Worm (Caenorhabditis elegans) whole organism, L1 larva: ENCODE data around the gene nhr-48.
A peak's percentile ranks its signal among the peaks of the same experiment; 100 is the strongest.

Source experiments
- C16A3.4 ChIP-seq: fragments of 150-350 bp; optimal IDR thresholded peaks from 2 replicates; lab custom pipeline; 2014; ENCODE audit warnings: missing biosample characterization, missing genetic modification characterization
- C34B4.2 ChIP-seq: sonication (generic microtip); optimal IDR thresholded peaks from 2 replicates; lab custom pipeline; 2017; ENCODE audit warnings: mild to moderate bottlenecking, missing genetic modification characterization, missing compliant biosample characterization
- Y116A8C.19 ChIP-seq: sonication (generic microtip); optimal IDR thresholded peaks from 2 replicates; lab custom pipeline; 2016; ENCODE audit warnings: missing compliant biosample characterization, missing genetic modification characterization, borderline replicate concordance
- aha-1 ChIP-seq: fragments of 150-350 bp; optimal IDR thresholded peaks from 2 replicates; lab custom pipeline; 2014; ENCODE audit warnings: missing biosample characterization, missing genetic modification characterization
- alr-1 ChIP-seq: fragments of 200-800 bp; sonication (Bioruptor generic); optimal IDR thresholded peaks from 2 replicates; lab custom pipeline; 2018; ENCODE audit warnings: borderline replicate concordance, mild to moderate bottlenecking, missing genetic modification characterization, missing compliant biosample characterization
- aly-2 ChIP-seq: fragments of 150-350 bp; optimal IDR thresholded peaks from 2 replicates; lab custom pipeline; 2014; ENCODE audit warnings: missing biosample characterization, missing genetic modification characterization
- ama-1 ChIP-seq: fragments of 150-350 bp; optimal IDR thresholded peaks from 2 replicates; lab custom pipeline; 2014
- ceh-63 ChIP-seq: fragments of 200-800 bp; sonication (Bioruptor generic); optimal IDR thresholded peaks from 2 replicates; lab custom pipeline; 2018; ENCODE audit warnings: mild to moderate bottlenecking, missing genetic modification characterization, missing compliant biosample characterization
- ceh-82 ChIP-seq, 3 experiments: fragments of 150-350 bp in 1 of 3; sonication (generic microtip) in 2 of 3; optimal IDR thresholded peaks; 2 replicates each; lab custom pipeline; 2014 to 2017; ENCODE audit warnings: missing biosample characterization in 3 of 3, missing genetic modification characterization in 3 of 3
- ceh-88 ChIP-seq: fragments of 200-800 bp; sonication (Bioruptor generic); IDR thresholded peaks from 2 replicates; pipeline ENCODE4 v1.3.6; 2022; ENCODE audit warnings: missing genetic modification characterization, missing compliant biosample characterization
- ces-1 ChIP-seq: fragments of 150-350 bp; optimal IDR thresholded peaks from 2 replicates; lab custom pipeline; 2014; ENCODE audit warnings: missing biosample characterization, missing genetic modification reagents, missing genetic modification characterization
- dpl-1 ChIP-seq, 3 experiments: fragments of 150-350 bp in 2 of 3; sonication (generic microtip) in 1 of 3; optimal IDR thresholded peaks; 2 replicates each; lab custom pipeline; 2014 to 2017; ENCODE audit warnings: missing biosample characterization in 3 of 3, missing genetic modification characterization in 3 of 3, missing genetic modification reagents in 3 of 3
- dsc-1 ChIP-seq: sonication (generic microtip); optimal IDR thresholded peaks from 2 replicates; lab custom pipeline; 2016; ENCODE audit warnings: mild to moderate bottlenecking, missing genetic modification characterization, missing compliant biosample characterization
- efl-3 ChIP-seq: fragments of 200-800 bp; sonication (Bioruptor generic); optimal IDR thresholded peaks from 2 replicates; lab custom pipeline; 2018; ENCODE audit warnings: mild to moderate bottlenecking, missing genetic modification characterization, missing compliant biosample characterization
- egl-13 ChIP-seq: sonication (generic microtip); optimal IDR thresholded peaks from 2 replicates; lab custom pipeline; 2016; ENCODE audit warnings: missing genotype, missing genetic modification reagents, missing genetic modification characterization, missing compliant biosample characterization
- elt-2 ChIP-seq: sonication (generic microtip); optimal IDR thresholded peaks from 2 replicates; lab custom pipeline; 2016; ENCODE audit warnings: missing genetic modification characterization, mild to moderate bottlenecking, inconsistent platforms, missing compliant biosample characterization, missing genetic modification reagents
- elt-3 ChIP-seq, 6 experiments: fragments of 150-350 bp in 1 of 6; sonication (generic microtip); optimal IDR thresholded peaks; 2 replicates each; lab custom pipeline; 2017 to 2018; ENCODE audit warnings: missing biosample characterization in 6 of 6, missing genetic modification characterization in 6 of 6, inconsistent platforms in 1 of 6
- fkh-10 ChIP-seq: sonication (generic microtip); optimal IDR thresholded peaks from 2 replicates; lab custom pipeline; 2017; ENCODE audit warnings: missing biosample characterization, missing genetic modification reagents, missing genetic modification characterization
- fkh-8 ChIP-seq: sonication (generic microtip); optimal IDR thresholded peaks from 2 replicates; lab custom pipeline; 2016; ENCODE audit warnings: mild to moderate bottlenecking, missing genetic modification characterization, missing compliant biosample characterization
- grh-1 ChIP-seq: fragments of 200-800 bp; sonication (Bioruptor generic); IDR thresholded peaks from 2 replicates; pipeline ENCODE4 v1.3.6; 2022; ENCODE audit warnings: missing genetic modification reagents, missing genetic modification characterization, missing compliant biosample characterization
- hlh-4 ChIP-seq: sonication (generic microtip); optimal IDR thresholded peaks from 2 replicates; lab custom pipeline; 2016; ENCODE audit warnings: mild to moderate bottlenecking, missing genetic modification characterization, missing compliant biosample characterization
- hpl-2 ChIP-seq: fragments of 150-350 bp; optimal IDR thresholded peaks from 2 replicates; lab custom pipeline; 2014; ENCODE audit warnings: missing biosample characterization, missing genetic modification reagents, missing genetic modification characterization
- irx-1 ChIP-seq: sonication (generic microtip); optimal IDR thresholded peaks from 2 replicates; lab custom pipeline; 2016; ENCODE audit warnings: missing genetic modification characterization, missing compliant biosample characterization
- lin-13 ChIP-seq: fragments of 150-350 bp; optimal IDR thresholded peaks from 2 replicates; lab custom pipeline; 2014; ENCODE audit warnings: missing biosample characterization, missing genetic modification reagents, missing genetic modification characterization
- lin-15B ChIP-seq: fragments of 150-350 bp; sonication (generic microtip); optimal IDR thresholded peaks from 3 replicates; lab custom pipeline; 2014; ENCODE audit warnings: missing biosample characterization, missing genetic modification characterization
- lin-35 ChIP-seq, 2 experiments: fragments of 150-350 bp; optimal IDR thresholded peaks; 2 replicates each; lab custom pipeline; 2014; ENCODE audit warnings: missing biosample characterization in 2 of 2, missing genetic modification characterization in 2 of 2, missing genetic modification reagents in 2 of 2
- lsy-2 ChIP-seq, 2 experiments: fragments of 150-350 bp; optimal IDR thresholded peaks; 2 replicates each; lab custom pipeline; 2014; ENCODE audit warnings: missing biosample characterization in 2 of 2, missing genetic modification characterization in 2 of 2
- mab-9 ChIP-seq: fragments of 200-800 bp; sonication (Bioruptor generic); IDR thresholded peaks from 2 replicates; pipeline ENCODE4 v1.3.6; 2022; ENCODE audit warnings: missing genetic modification reagents, missing genetic modification characterization, missing compliant biosample characterization
- mdl-1 ChIP-seq, 2 experiments: fragments of 150-350 bp; optimal IDR thresholded peaks; 2 replicates each; lab custom pipeline; 2014 to 2017; ENCODE audit warnings: missing biosample characterization in 2 of 2, missing genetic modification characterization in 2 of 2, inconsistent platforms in 1 of 2
- mef-2 ChIP-seq: fragments of 150-350 bp; optimal IDR thresholded peaks from 2 replicates; lab custom pipeline; 2014; ENCODE audit warnings: missing biosample characterization, missing genetic modification characterization
- nhr-11 ChIP-seq: fragments of 150-350 bp; optimal IDR thresholded peaks from 2 replicates; lab custom pipeline; 2014; ENCODE audit warnings: missing biosample characterization, missing genetic modification characterization
- nhr-71 ChIP-seq: sonication (generic microtip); optimal IDR thresholded peaks from 2 replicates; lab custom pipeline; 2016; ENCODE audit warnings: mild to moderate bottlenecking, missing genetic modification characterization, moderate library complexity, missing compliant biosample characterization
- nhr-76 ChIP-seq: sonication (generic microtip); optimal IDR thresholded peaks from 2 replicates; lab custom pipeline; 2017; ENCODE audit warnings: missing biosample characterization, missing genetic modification characterization
- nhr-77 ChIP-seq: fragments of 150-350 bp; optimal IDR thresholded peaks from 2 replicates; lab custom pipeline; 2014; ENCODE audit warnings: missing biosample characterization, missing genetic modification characterization
- nhr-90 ChIP-seq: sonication (generic microtip); optimal IDR thresholded peaks from 2 replicates; lab custom pipeline; 2016; ENCODE audit warnings: mild to moderate bottlenecking, missing genetic modification characterization, missing compliant biosample characterization; ENCODE audit not compliant: poor library complexity
- pag-3 ChIP-seq: sonication (generic microtip); optimal IDR thresholded peaks from 2 replicates; lab custom pipeline; 2017; ENCODE audit warnings: missing genetic modification characterization, mild to moderate bottlenecking, missing compliant biosample characterization, antibody characterized with exemption, borderline replicate concordance; ENCODE audit not compliant: insufficient read depth
- pax-3 ChIP-seq: fragments of 200-800 bp; sonication (Bioruptor generic); optimal IDR thresholded peaks from 2 replicates; lab custom pipeline; 2018; ENCODE audit warnings: mild to moderate bottlenecking, missing genetic modification characterization, moderate library complexity, missing compliant biosample characterization
- pqm-1 ChIP-seq: sonication (generic microtip); optimal IDR thresholded peaks from 3 replicates; lab custom pipeline; 2017; ENCODE audit warnings: missing biosample characterization, missing genetic modification characterization
- rnt-1 ChIP-seq: sonication (generic microtip); optimal IDR thresholded peaks from 2 replicates; lab custom pipeline; 2016; ENCODE audit warnings: mild to moderate bottlenecking, missing genetic modification characterization, moderate library complexity, missing compliant biosample characterization
- skn-1 ChIP-seq: fragments of 150-350 bp; optimal IDR thresholded peaks from 2 replicates; lab custom pipeline; 2014; ENCODE audit warnings: missing biosample characterization, missing genetic modification characterization
- snpc-4 ChIP-seq: fragments of 150-350 bp; optimal IDR thresholded peaks from 2 replicates; lab custom pipeline; 2014; ENCODE audit warnings: missing biosample characterization, missing genetic modification characterization
- snu-23 ChIP-seq: sonication (generic microtip); optimal IDR thresholded peaks from 2 replicates; lab custom pipeline; 2016; ENCODE audit warnings: missing genetic modification characterization, missing compliant biosample characterization
- sox-4 ChIP-seq: sonication (generic microtip); optimal IDR thresholded peaks from 2 replicates; lab custom pipeline; 2016; ENCODE audit warnings: missing genetic modification characterization, missing compliant biosample characterization
- sptf-1 ChIP-seq: fragments of 150-350 bp; optimal IDR thresholded peaks from 2 replicates; lab custom pipeline; 2014; ENCODE audit warnings: missing biosample characterization, missing genetic modification characterization
- swsn-7 ChIP-seq: sonication (generic microtip); optimal IDR thresholded peaks from 2 replicates; lab custom pipeline; 2016; ENCODE audit warnings: missing genetic modification characterization, missing compliant biosample characterization
- tbx-2 ChIP-seq: sonication (generic microtip); optimal IDR thresholded peaks from 2 replicates; lab custom pipeline; 2016; ENCODE audit warnings: missing genetic modification characterization, missing compliant biosample characterization
- tlp-1 ChIP-seq: fragments of 150-350 bp; optimal IDR thresholded peaks from 2 replicates; lab custom pipeline; 2014; ENCODE audit warnings: missing biosample characterization, missing genetic modification characterization
- unc-130 ChIP-seq: fragments of 150-350 bp; optimal IDR thresholded peaks from 2 replicates; lab custom pipeline; 2017; ENCODE audit warnings: missing biosample characterization, missing genetic modification characterization, inconsistent platforms
- unc-30 ChIP-seq: sonication (generic microtip); optimal IDR thresholded peaks from 2 replicates; lab custom pipeline; 2017; ENCODE audit warnings: missing biosample characterization, missing genetic modification characterization
- unc-98 ChIP-seq: fragments of 200-800 bp; sonication (Bioruptor generic); IDR thresholded peaks from 2 replicates; pipeline ENCODE4 v1.3.6; 2022; ENCODE audit warnings: missing genetic modification characterization, missing compliant biosample characterization
- xbp-1 ChIP-seq: sonication (generic microtip); optimal IDR thresholded peaks from 2 replicates; lab custom pipeline; 2016; ENCODE audit warnings: missing genetic modification characterization, missing compliant biosample characterization

Gene nhr-48

ce11 chrX:15706108-15706676 is 1.8 kb upstream of the nhr-48 start (continued):
- TF ChIP-seq ama-1: no peak
- no peak for TF ChIP-seq alr-1 (tag; lab: Kevin White, UChicago)
- TF ChIP-seq tbx-2 (tag; lab: Kevin White, UChicago): peak; percentile 50
- TF ChIP-seq elt-3 (tag; optimal IDR thresholded peaks at IDR 0.05; lab: Kevin White, UChicago): peak in 2 of 6 experiments; percentile 58 to 71
- peak; percentile 44 for TF ChIP-seq nhr-90 (tag; lab: Kevin White, UChicago)
- no peak for TF ChIP-seq grh-1
- TF ChIP-seq mdl-1 (tag; optimal IDR thresholded peaks at IDR 0.05; lab: Kevin White, UChicago): peak in 1 of 2 experiments; percentile 62
- no peak for TF ChIP-seq nhr-77 (tag; lab: Kevin White, UChicago)
- no peak for TF ChIP-seq elt-2 (tag; lab: Kevin White, UChicago)
- no peak for TF ChIP-seq unc-98 (GFP tag; lab: Robert Waterston, UW)
- no peak for TF ChIP-seq irx-1 (tag; lab: Kevin White, UChicago)
- no peak for TF ChIP-seq hpl-2 (GFP tag; lab: Kevin White, UChicago)
- no peak for TF ChIP-seq C34B4.2 (tag; lab: Kevin White, UChicago)
- no peak for TF ChIP-seq ceh-88 (GFP tag; lab: Robert Waterston, UW)
- TF ChIP-seq hlh-4 (tag; lab: Kevin White, UChicago): no peak
- no peak for TF ChIP-seq ceh-63 (GFP tag; lab: Kevin White, UChicago)
- TF ChIP-seq lin-13 (GFP tag; lab: Kevin White, UChicago): no peak
- TF ChIP-seq pag-3: no peak
- no peak for TF ChIP-seq dpl-1 (GFP tag; optimal IDR thresholded peaks at IDR 0.05; lab: Kevin White, UChicago)
- no peak for TF ChIP-seq pax-3 (tag; lab: Kevin White, UChicago)
- TF ChIP-seq egl-13: no peak
- TF ChIP-seq nhr-76 (tag; lab: Kevin White, UChicago): no peak
- peak; percentile 23 for TF ChIP-seq rnt-1
- no peak for TF ChIP-seq Y116A8C.19 (tag; lab: Kevin White, UChicago)
- TF ChIP-seq C16A3.4 (tag; lab: Kevin White, UChicago): no peak
- TF ChIP-seq pqm-1 (tag; lab: Kevin White, UChicago): no peak
- TF ChIP-seq snu-23 (GFP tag; lab: Kevin White, UChicago): peak; percentile 57
- TF ChIP-seq mab-9 (GFP tag; lab: Robert Waterston, UW): no peak
- TF ChIP-seq ces-1 (GFP tag; lab: Kevin White, UChicago): no peak
- no peak for TF ChIP-seq aly-2 (tag; lab: Kevin White, UChicago)
- TF ChIP-seq unc-30 (tag; lab: Kevin White, UChicago): no peak
- TF ChIP-seq mef-2 (tag; lab: Kevin White, UChicago): peak; percentile 45
- TF ChIP-seq dsc-1 (tag; lab: Kevin White, UChicago): no peak
- no peak for TF ChIP-seq lin-15B (tag; lab: Kevin White, UChicago)
- peak; percentile 6 for TF ChIP-seq xbp-1 (tag; lab: Kevin White, UChicago)
- no peak for TF ChIP-seq swsn-7 (tag; lab: Kevin White, UChicago)
- peak; percentile 75 for TF ChIP-seq nhr-71 (tag; lab: Kevin White, UChicago)
- no peak for TF ChIP-seq nhr-11
- no peak for TF ChIP-seq ceh-82 (tag; optimal IDR thresholded peaks at IDR 0.05; lab: Kevin White, UChicago)
- TF ChIP-seq sox-4 (tag; lab: Kevin White, UChicago): no peak
- peak; percentile 8 to 38 for TF ChIP-seq lsy-2 (tag; optimal IDR thresholded peaks at IDR 0.05; lab: Kevin White, UChicago)
- TF ChIP-seq aha-1 (tag; lab: Kevin White, UChicago): no peak
- TF ChIP-seq efl-3 (GFP tag; lab: Kevin White, UChicago): no peak
- peak in 1 of 2 experiments; percentile 57 for TF ChIP-seq lin-35 (GFP tag; optimal IDR thresholded peaks at IDR 0.05; lab: Kevin White, UChicago)
- no peak for TF ChIP-seq skn-1 (tag; lab: Kevin White, UChicago)
- TF ChIP-seq unc-130: peak; percentile 49
- TF ChIP-seq tlp-1: no peak
- TF ChIP-seq sptf-1 (tag; lab: Kevin White, UChicago): no peak
- TF ChIP-seq fkh-8 (tag; lab: Kevin White, UChicago): no peak
- no peak for TF ChIP-seq snpc-4 (tag; lab: Kevin White, UChicago)
- no peak for TF ChIP-seq fkh-10
- TF ChIP-seq, all 84 proteins: peak for 20
